Worm (Caenorhabditis elegans): ENCODE data around the gene idi-1.

ce11 chrIII:8109459-8110057, 18.1 kb downstream of the idi-1 start:
- TF ChIP-seq dao-5 (tag; optimal IDR thresholded peaks at IDR 0.05) (peak; percentile 83), W03F9.2 (tag; optimal IDR thresholded peaks at IDR 0.05) (no peak), him-1 (tag; optimal IDR thresholded peaks at IDR 0.05) (peak; percentile 73)

All from whole organism, L4/young adult.